Fruit fly (Drosophila melanogaster) whole organism, embryonic: Measurements from ENCODE around the gene CG12773.

Source experiments
- Awh ChIP-seq: fragments of 200-800 bp; sonication (Bioruptor generic); IDR thresholded peaks from 2 replicates; pipeline ENCODE4, ENCODE4 v1.3.6; 2022; ENCODE audit warnings: missing biosample characterization, missing genetic modification characterization
- Blimp-1 ChIP-seq: fragments of 200-800 bp; sonication (Bioruptor generic); optimal IDR thresholded peaks from 3 replicates; lab custom pipeline; 2018; ENCODE audit warnings: missing biosample characterization, missing genetic modification characterization, mild to moderate bottlenecking, moderate library complexity, missing genetic modification reagents
- C15 ChIP-seq: fragments of 200-800 bp; sonication (Bioruptor generic); IDR thresholded peaks from 3 replicates; pipeline ENCODE4 v1.3.6; 2022; ENCODE audit warnings: missing biosample characterization, missing genetic modification characterization
- CG11695 ChIP-seq: fragments of 200-800 bp; sonication (Bioruptor generic); IDR thresholded peaks from 3 replicates; pipeline ENCODE4 v1.3.6; 2022; ENCODE audit warnings: missing biosample characterization, missing genetic modification characterization
- CG12942 ChIP-seq: fragments of 200-800 bp; sonication (Bioruptor generic); optimal IDR thresholded peaks from 3 replicates; lab custom pipeline; 2016; ENCODE audit warnings: missing biosample characterization, missing genetic modification characterization
- CG13123 ChIP-seq: fragments of 200-800 bp; sonication (Bioruptor generic); optimal IDR thresholded peaks from 2 replicates; lab custom pipeline; 2016; ENCODE audit warnings: missing biosample characterization, missing genetic modification characterization
- CG14014 ChIP-seq: fragments of 200-800 bp; sonication (Bioruptor generic); IDR thresholded peaks from 2 replicates; pipeline ENCODE4 v1.3.6; 2022; ENCODE audit warnings: missing biosample characterization, missing genetic modification characterization
- CG14667 ChIP-seq: fragments of 200-800 bp; sonication (Bioruptor generic); IDR thresholded peaks from 2 replicates; pipeline ENCODE4 v1.3.6; 2022; ENCODE audit warnings: missing biosample characterization, missing genetic modification characterization
- CG1602 ChIP-seq: fragments of 200-800 bp; sonication (Bioruptor generic); optimal IDR thresholded peaks from 3 replicates; lab custom pipeline; 2016; ENCODE audit warnings: missing biosample characterization, missing genetic modification characterization
- CG34376 ChIP-seq: fragments of 200-800 bp; sonication (Bioruptor generic); optimal IDR thresholded peaks from 2 replicates; lab custom pipeline; 2018; ENCODE audit warnings: missing biosample characterization, mild to moderate bottlenecking, missing genetic modification characterization
- CG34422 ChIP-seq: fragments of 200-800 bp; sonication (Bioruptor generic); IDR thresholded peaks from 3 replicates; pipeline ENCODE4 v1.3.6; 2022; ENCODE audit warnings: missing biosample characterization, missing genetic modification characterization
- CG43689 ChIP-seq: fragments of 200-800 bp; sonication (Bioruptor generic); IDR thresholded peaks from 2 replicates; pipeline ENCODE4 v1.3.6; 2022; ENCODE audit warnings: missing biosample characterization, missing genetic modification characterization
- CG4617 ChIP-seq: fragments of 200-800 bp; sonication (Bioruptor generic); optimal IDR thresholded peaks from 3 replicates; lab custom pipeline; 2016; ENCODE audit warnings: missing biosample characterization, missing genetic modification characterization, borderline replicate concordance
- CG5953 ChIP-seq: fragments of 200-800 bp; sonication (Bioruptor generic); IDR thresholded peaks from 2 replicates; pipeline ENCODE4 v1.3.6; 2022; ENCODE audit warnings: missing biosample characterization, missing genetic modification characterization
- CG6765 ChIP-seq: fragments of 200-800 bp; sonication (Bioruptor generic); optimal IDR thresholded peaks from 3 replicates; lab custom pipeline; 2017; ENCODE audit warnings: missing biosample characterization, mild to moderate bottlenecking, missing genetic modification characterization
- CG6791 ChIP-seq: fragments of 200-800 bp; sonication (Bioruptor generic); IDR thresholded peaks from 3 replicates; pipeline ENCODE4 v1.3.6; 2022; ENCODE audit warnings: missing biosample characterization, missing genetic modification characterization; ENCODE audit not compliant: partially characterized antibody
- CG8281 ChIP-seq: fragments of 200-800 bp; sonication (Bioruptor generic); optimal IDR thresholded peaks from 2 replicates; lab custom pipeline; 2018; ENCODE audit warnings: missing biosample characterization, mild to moderate bottlenecking, missing genetic modification characterization, moderate library complexity
- CG8944 ChIP-seq: fragments of 200-800 bp; sonication (Bioruptor generic); optimal IDR thresholded peaks from 3 replicates; lab custom pipeline; 2016; ENCODE audit warnings: missing biosample characterization, missing genetic modification characterization
- Dref ChIP-seq: fragments of 200-800 bp; sonication (Bioruptor generic); IDR thresholded peaks from 2 replicates; pipeline ENCODE4 v1.3.6; 2022; ENCODE audit warnings: missing biosample characterization, missing genetic modification characterization
- Med ChIP-seq: fragments of 200-800 bp; sonication (Bioruptor generic); peaks from one replicate; lab custom pipeline; 2016; ENCODE audit warnings: missing biosample characterization, missing genetic modification characterization, mild to moderate bottlenecking, inconsistent platforms, moderate library complexity
- Oli ChIP-seq: fragments of 200-800 bp; sonication (Bioruptor generic); optimal IDR thresholded peaks from 2 replicates; lab custom pipeline; 2018; ENCODE audit warnings: missing biosample characterization, mild to moderate bottlenecking, missing genetic modification characterization, moderate library complexity
- Sox100B ChIP-seq: fragments of 200-800 bp; sonication (Bioruptor generic); optimal IDR thresholded peaks from 3 replicates; lab custom pipeline; 2018; ENCODE audit warnings: missing biosample characterization, mild to moderate bottlenecking, missing genetic modification characterization
- Ssrp ChIP-seq: fragments of 200-800 bp; sonication (Bioruptor generic); optimal IDR thresholded peaks from 2 replicates; lab custom pipeline; 2018; ENCODE audit warnings: missing biosample characterization, mild to moderate bottlenecking, missing genetic modification characterization, moderate library complexity
- Trl ChIP-seq, 3 experiments: fragments of >200 bp in 2 of 3; fragments of 200-800 bp in 1 of 3; sonication (Bioruptor generic) in 1 of 3; optimal IDR thresholded peaks; 2 replicates in 1 of 3; 3 replicates in 2 of 3; lab custom pipeline; 2016 to 2017; ENCODE audit warnings: missing biosample characterization in 1 of 3, missing genetic modification characterization in 1 of 3
- Usf ChIP-seq: fragments of 200-800 bp; sonication (Bioruptor generic); optimal IDR thresholded peaks from 2 replicates; lab custom pipeline; 2017; ENCODE audit warnings: missing genotype, missing biosample characterization, missing genetic modification characterization
- Xbp1 ChIP-seq: fragments of 200-800 bp; sonication (Bioruptor generic); optimal IDR thresholded peaks from 3 replicates; lab custom pipeline; 2016; ENCODE audit warnings: missing biosample characterization, mild to moderate bottlenecking, missing genetic modification characterization
- al ChIP-seq: fragments of 200-800 bp; sonication (Bioruptor generic); IDR thresholded peaks from 2 replicates; pipeline ENCODE4 v1.3.6; 2022; ENCODE audit warnings: missing biosample characterization, missing genetic modification characterization
- amos ChIP-seq: fragments of 200-800 bp; sonication (Bioruptor generic); IDR thresholded peaks from 2 replicates; pipeline ENCODE4 v1.3.6; 2022; ENCODE audit warnings: missing biosample characterization, missing genetic modification characterization; ENCODE audit not compliant: partially characterized antibody
- bbx ChIP-seq: fragments of 200-800 bp; sonication (Bioruptor generic); IDR thresholded peaks from 2 replicates; pipeline ENCODE4 v1.3.6; 2022; ENCODE audit warnings: missing biosample characterization, missing genetic modification characterization; ENCODE audit not compliant: partially characterized antibody
- cg ChIP-seq: fragments of 200-800 bp; sonication (Bioruptor generic); optimal IDR thresholded peaks from 3 replicates; lab custom pipeline; 2019; ENCODE audit warnings: missing biosample characterization, mild to moderate bottlenecking, missing genetic modification characterization, moderate library complexity
- chif ChIP-seq, 2 experiments: fragments of 200-800 bp; sonication (Bioruptor generic); optimal IDR thresholded peaks; 3 replicates each; lab custom pipeline; 2016; ENCODE audit warnings: missing biosample characterization in 2 of 2, missing genetic modification characterization in 2 of 2
- chinmo ChIP-seq: fragments of 200-800 bp; sonication (Bioruptor generic); IDR thresholded peaks from 4 replicates; pipeline ENCODE4 v1.3.6; 2022; ENCODE audit warnings: missing biosample characterization, missing genetic modification characterization; ENCODE audit not compliant: partially characterized antibody
- dimm ChIP-seq: fragments of 200-800 bp; sonication (Bioruptor generic); IDR thresholded peaks from 2 replicates; pipeline ENCODE4 v1.3.6; 2022; ENCODE audit warnings: missing biosample characterization, missing genetic modification characterization
- exex ChIP-seq: fragments of 200-800 bp; sonication (Bioruptor generic); optimal IDR thresholded peaks from 4 replicates; lab custom pipeline; 2018; ENCODE audit warnings: missing biosample characterization, mild to moderate bottlenecking, missing genetic modification characterization, moderate library complexity
- gt ChIP-seq: fragments of 200-800 bp; sonication (Bioruptor generic); IDR thresholded peaks from 2 replicates; pipeline ENCODE4 v1.3.6; 2022; ENCODE audit warnings: missing biosample characterization, missing genetic modification characterization
- inv ChIP-seq: fragments of 200-800 bp; sonication (Bioruptor generic); IDR thresholded peaks from 2 replicates; pipeline ENCODE4 v1.3.6; 2022; ENCODE audit warnings: missing biosample characterization, missing genetic modification characterization; ENCODE audit not compliant: partially characterized antibody
- lab ChIP-seq: fragments of 200-800 bp; sonication (Bioruptor generic); optimal IDR thresholded peaks from 3 replicates; lab custom pipeline; 2017; ENCODE audit warnings: missing biosample characterization, missing genetic modification characterization, mild to moderate bottlenecking, moderate library complexity, missing genetic modification reagents
- pnt ChIP-seq: fragments of 200-800 bp; sonication (Bioruptor generic); optimal IDR thresholded peaks from 3 replicates; lab custom pipeline; 2016; ENCODE audit warnings: missing biosample characterization, missing genetic modification characterization
- pum ChIP-seq: fragments of 200-800 bp; sonication (Bioruptor generic); optimal IDR thresholded peaks from 2 replicates; lab custom pipeline; 2016; ENCODE audit warnings: missing biosample characterization, missing genetic modification characterization
- run ChIP-seq: fragments of 200-800 bp; sonication (Bioruptor generic); optimal IDR thresholded peaks from 3 replicates; lab custom pipeline; 2018; ENCODE audit warnings: missing biosample characterization, mild to moderate bottlenecking, missing genetic modification characterization
- scrt ChIP-seq: fragments of 200-800 bp; sonication (Bioruptor generic); optimal IDR thresholded peaks from 2 replicates; lab custom pipeline; 2018; ENCODE audit warnings: missing biosample characterization, mild to moderate bottlenecking, missing genetic modification characterization, moderate library complexity
- sens ChIP-seq: fragments of 200-800 bp; sonication (Bioruptor generic); peaks from one replicate; lab custom pipeline; 2016; ENCODE audit warnings: missing biosample characterization, missing genetic modification characterization
- sens-2 ChIP-seq: fragments of 200-800 bp; sonication (Bioruptor generic); IDR thresholded peaks from 2 replicates; pipeline ENCODE4 v1.3.6; 2022; ENCODE audit warnings: missing biosample characterization, missing genetic modification characterization
- sna ChIP-seq: fragments of 200-800 bp; sonication (Bioruptor generic); IDR thresholded peaks from 2 replicates; pipeline ENCODE4 v1.3.6; 2022; ENCODE audit warnings: missing biosample characterization, missing genetic modification characterization; ENCODE audit not compliant: partially characterized antibody
- tup ChIP-seq: fragments of 200-800 bp; sonication (Bioruptor generic); optimal IDR thresholded peaks from 2 replicates; lab custom pipeline; 2016; ENCODE audit warnings: missing biosample characterization, mild to moderate bottlenecking, missing genetic modification characterization, moderate library complexity
- tx ChIP-seq: fragments of 200-800 bp; sonication (Bioruptor generic); optimal IDR thresholded peaks from 2 replicates; lab custom pipeline; 2016; ENCODE audit warnings: missing biosample characterization, missing genetic modification characterization
- zfh1 ChIP-seq: fragments of 200-800 bp; sonication (Bioruptor generic); IDR thresholded peaks from 3 replicates; pipeline ENCODE4 v1.3.6; 2022; ENCODE audit warnings: missing biosample characterization, missing genetic modification characterization
- zfh2 ChIP-seq: fragments of 200-800 bp; sonication (Bioruptor generic); optimal IDR thresholded peaks from 2 replicates; lab custom pipeline; 2016; ENCODE audit warnings: missing biosample characterization, missing genetic modification characterization

Gene CG12773

DNA sequence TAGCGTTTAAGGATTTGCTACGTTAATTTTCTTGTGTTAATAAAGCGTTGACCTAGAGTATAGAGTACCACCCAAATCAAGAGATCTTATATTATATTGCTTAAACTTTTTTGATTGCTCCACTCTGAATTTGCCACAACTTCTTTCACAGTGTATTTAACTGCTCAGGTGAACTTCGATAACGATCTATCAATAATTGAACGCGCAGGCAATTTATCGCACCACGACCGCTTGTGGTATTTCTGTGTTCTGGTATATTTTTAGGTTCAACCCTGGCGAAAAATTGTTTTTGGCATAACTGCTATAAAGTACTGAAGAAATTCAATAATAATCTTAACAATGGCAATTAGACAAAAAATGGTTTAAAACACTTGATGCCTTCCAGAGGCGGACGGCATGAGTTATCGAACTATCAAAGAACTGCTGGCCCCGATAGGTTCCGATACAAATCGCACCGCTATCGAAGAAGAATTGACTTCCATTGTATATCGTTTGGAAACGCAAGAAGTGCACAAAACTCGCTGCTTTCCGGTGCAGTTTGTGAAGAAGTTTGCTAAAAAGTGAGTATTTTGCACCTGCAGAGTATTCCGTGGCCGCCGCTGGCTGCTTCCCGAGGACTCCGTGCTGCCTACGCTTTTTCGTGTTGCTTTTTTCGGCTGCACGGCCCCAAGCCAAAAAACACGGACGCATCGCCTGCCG is 16.5 kb upstream of the CG12773 start, which contains the start of gene ssx (continued):
- TF ChIP-seq Blimp-1 (no peak), CG11695 (GFP tag; lab: Robert Waterston, UW) (0 out of 3 replicates have a peak, but pooled peaks have one; percentile 32), zfh2 (peak; percentile 38), CG34376 (no peak), amos (peak; percentile 81), C15 (no peak), CG14667 (GFP tag; lab: Robert Waterston, UW) (no peak), CG12942 (peak; percentile 39), Ssrp (tag; lab: Kevin White, UChicago) (peak; percentile 12), CG43689 (peak; percentile 50; the same call in 1 of the 2 replicates), Xbp1 (GFP tag; lab: Kevin White, UChicago) (peak; percentile 49), dimm (GFP tag; lab: Robert Waterston, UW) (no peak), CG1602 (no peak), chinmo (GFP tag; lab: Robert Waterston, UW) (peak; percentile 77; the same call in 1 of the 4 replicates), sens-2 (no peak), CG8944 (GFP tag; lab: Kevin White, UChicago) (peak; percentile 15), exex (tag; lab: Kevin White, UChicago) (peak; percentile 23), run (tag; lab: Kevin White, UChicago) (no peak), pnt (GFP tag; lab: Kevin White, UChicago) (peak; percentile 32), sens (GFP tag; lab: Kevin White, UChicago) (peak; percentile 70), CG6765 (GFP tag; lab: Kevin White, UChicago) (no peak), gt (GFP tag; lab: Robert Waterston, UW) (no peak), sna (GFP tag; lab: Robert Waterston, UW) (peak; percentile 92), Oli (tag; lab: Kevin White, UChicago) (peak; percentile 4), lab (no peak), CG5953 (0 out of 2 replicates have a peak, but pooled peaks have one; percentile 46), CG8281 (peak; percentile 94), al (GFP tag; lab: Robert Waterston, UW) (0 out of 2 replicates have a peak, but pooled peaks have one; percentile 4), tup (no peak), cg (GFP tag; lab: Kevin White, UChicago) (peak; percentile 89), zfh1 (GFP tag; lab: Robert Waterston, UW) (peak; percentile 58; the same call in 2 of the 3 replicates), Trl (optimal IDR thresholded peaks at IDR 0.05; lab: Kevin White, UChicago) (no peak), Trl (GFP tag; optimal IDR thresholded peaks at IDR 0.05; lab: Kevin White, UChicago) (peak; percentile 13), CG6791 (GFP tag; lab: Robert Waterston, UW) (peak; percentile 85), CG13123 (GFP tag; lab: Kevin White, UChicago) (no peak), CG34422 (GFP tag; lab: Robert Waterston, UW) (0 out of 3 replicates have a peak, but pooled peaks have one; percentile 17), scrt (GFP tag; lab: Kevin White, UChicago) (no peak), Awh (GFP tag; lab: Robert Waterston, UW) (0 out of 2 replicates have a peak, but pooled peaks have one; percentile 40), pum (GFP tag; lab: Kevin White, UChicago) (peak; percentile 33), Dref (GFP tag; lab: Robert Waterston, UW) (peak; percentile 78), bbx (GFP tag; lab: Robert Waterston, UW) (peak; percentile 79), Sox100B (no peak), CG14014 (GFP tag; lab: Robert Waterston, UW) (0 out of 2 replicates have a peak, but pooled peaks have one; percentile 50), Med (GFP tag; lab: Kevin White, UChicago) (peak; percentile 91), tx (GFP tag; lab: Kevin White, UChicago) (peak; percentile 13), inv (GFP tag; lab: Robert Waterston, UW) (peak; percentile 71), Usf (GFP tag; lab: Kevin White, UChicago) (no peak), chif (GFP tag; optimal IDR thresholded peaks at IDR 0.05; lab: Kevin White, UChicago) (no peak), CG4617 (GFP tag; lab: Kevin White, UChicago) (peak; percentile 26)
